Fruit fly (Drosophila melanogaster) whole organism, wandering third instar larva: ENCODE results near the gene CG8476.

ENCODE experiments used
- CrebA ChIP-seq: fragments of 200-800 bp; sonication (Bioruptor generic); optimal IDR thresholded peaks from 2 replicates; lab custom pipeline; 2016; ENCODE audit warnings: missing biosample characterization, mild to moderate bottlenecking, missing genetic modification characterization, borderline replicate concordance
- GATAd ChIP-seq: sonication (Bioruptor generic); optimal IDR thresholded peaks from 2 replicates; lab custom pipeline; 2016; ENCODE audit warnings: missing biosample characterization, missing genetic modification characterization
- Hnf4 ChIP-seq: fragments of 200-800 bp; sonication (Bioruptor generic); optimal IDR thresholded peaks from 2 replicates; lab custom pipeline; 2016; ENCODE audit warnings: missing biosample characterization, mild to moderate bottlenecking, missing genetic modification characterization
- N ChIP-seq: fragments of >200 bp; optimal IDR thresholded peaks from 2 replicates; lab custom pipeline; 2018; ENCODE audit warnings: missing biosample characterization, missing external identifiers, missing genetic modification characterization
- OdsH ChIP-seq: fragments of 200-800 bp; sonication (Bioruptor generic); optimal IDR thresholded peaks from 2 replicates; lab custom pipeline; 2016; ENCODE audit warnings: missing biosample characterization, mild to moderate bottlenecking, missing genetic modification characterization
- h ChIP-seq: fragments of 200-800 bp; sonication (Bioruptor generic); optimal IDR thresholded peaks from 3 replicates; lab custom pipeline; 2016; ENCODE audit warnings: missing biosample characterization, mild to moderate bottlenecking, missing genetic modification characterization
- lola ChIP-seq: fragments of >200 bp; optimal IDR thresholded peaks from 2 replicates; lab custom pipeline; 2017; ENCODE audit warnings: missing biosample characterization, missing genetic modification characterization
- usp ChIP-seq: fragments of >200 bp; optimal IDR thresholded peaks from 2 replicates; lab custom pipeline; 2017; ENCODE audit warnings: missing biosample characterization, missing genetic modification characterization

dm6 chr3R:13261706-13262105 is 41.3 kb upstream of the CG8476 start:
- TF ChIP-seq N (GFP tag; lab: Kevin White, UChicago) = no peak
- no peak for TF ChIP-seq Hnf4
- no peak for TF ChIP-seq GATAd (GFP tag; lab: Kevin White, UChicago)
- no peak for TF ChIP-seq lola (GFP tag; lab: Kevin White, UChicago)
- TF ChIP-seq h (GFP tag; lab: Kevin White, UChicago) = no peak
- no peak for TF ChIP-seq OdsH
- TF ChIP-seq usp (GFP tag; lab: Kevin White, UChicago) = no peak
- TF ChIP-seq CrebA (GFP tag; lab: Kevin White, UChicago) = no peak
